Fruit fly (Drosophila melanogaster): ENCODE results near the gene CG4709.

dm6 chr2L:9930280-9930679 is 23.8 kb upstream of the CG4709 start, which contains the start of gene CG42367:
- no peak for TF ChIP-seq Mio (GFP tag; optimal IDR thresholded peaks at IDR 0.05)
- no peak for TF ChIP-seq br (GFP tag; optimal IDR thresholded peaks at IDR 0.05)
- no peak for TF ChIP-seq tai (GFP tag; optimal IDR thresholded peaks at IDR 0.05)
- TF ChIP-seq HLH106 (tag; optimal IDR thresholded peaks at IDR 0.05) = no peak
- no peak for TF ChIP-seq Dfd (GFP tag; optimal IDR thresholded peaks at IDR 0.05)

Measured in whole organism, wandering third instar larva.